Fruit fly (Drosophila melanogaster) whole organism, embryonic: ENCODE data around the gene snky.

Experiments used
- Awh ChIP-seq: fragments of 200-800 bp; sonication (Bioruptor generic); IDR thresholded peaks from 2 replicates; pipeline ENCODE4, ENCODE4 v1.3.6; 2022; ENCODE audit warnings: missing biosample characterization, missing genetic modification characterization
- CG14860 ChIP-seq: fragments of 200-800 bp; sonication (Bioruptor generic); IDR thresholded peaks from 3 replicates; pipeline ENCODE4 v1.3.6; 2022; ENCODE audit warnings: missing biosample characterization, missing genetic modification characterization; ENCODE audit not compliant: partially characterized antibody
- CG14965 ChIP-seq: fragments of 200-800 bp; sonication (Bioruptor generic); optimal IDR thresholded peaks from 2 replicates; lab custom pipeline; 2016; ENCODE audit warnings: missing biosample characterization, missing genetic modification characterization, borderline replicate concordance
- CG17568 ChIP-seq: fragments of 200-800 bp; sonication (Bioruptor generic); optimal IDR thresholded peaks from 2 replicates; lab custom pipeline; 2018; ENCODE audit warnings: missing biosample characterization, mild to moderate bottlenecking, missing genetic modification characterization, moderate library complexity
- CG31388 ChIP-seq: fragments of 200-800 bp; sonication (Bioruptor generic); optimal IDR thresholded peaks from 2 replicates; lab custom pipeline; 2016; ENCODE audit warnings: missing biosample characterization, missing genetic modification characterization
- CG4617 ChIP-seq: fragments of 200-800 bp; sonication (Bioruptor generic); optimal IDR thresholded peaks from 3 replicates; lab custom pipeline; 2016; ENCODE audit warnings: missing biosample characterization, missing genetic modification characterization, borderline replicate concordance
- CG6765 ChIP-seq: fragments of 200-800 bp; sonication (Bioruptor generic); optimal IDR thresholded peaks from 3 replicates; lab custom pipeline; 2017; ENCODE audit warnings: missing biosample characterization, mild to moderate bottlenecking, missing genetic modification characterization
- CG7928 ChIP-seq: fragments of 200-800 bp; sonication (Bioruptor generic); optimal IDR thresholded peaks from 2 replicates; lab custom pipeline; 2017; ENCODE audit warnings: missing biosample characterization, mild to moderate bottlenecking, missing genetic modification characterization
- D19A ChIP-seq: fragments of 200-800 bp; optimal IDR thresholded peaks from 3 replicates; lab custom pipeline; 2019; ENCODE audit warnings: missing biosample characterization, mild to moderate bottlenecking, missing genetic modification characterization, moderate library complexity
- Dad ChIP-seq: fragments of 200-800 bp; sonication (Bioruptor generic); optimal IDR thresholded peaks from 3 replicates; lab custom pipeline; 2016; ENCODE audit warnings: missing biosample characterization, missing genetic modification characterization
- E2f2 ChIP-seq: fragments of 200-800 bp; sonication (Bioruptor generic); IDR thresholded peaks from 2 replicates; pipeline ENCODE4 v1.3.6; 2022; ENCODE audit warnings: missing biosample characterization, missing genetic modification characterization
- Ets65A ChIP-seq: fragments of 200-800 bp; sonication (Bioruptor generic); peaks from one replicate; lab custom pipeline; 2016; ENCODE audit warnings: missing biosample characterization, missing genetic modification characterization
- Kr ChIP-seq: fragments of 200-800 bp; sonication (Bioruptor generic); optimal IDR thresholded peaks from 2 replicates; lab custom pipeline; 2017; ENCODE audit warnings: missing biosample characterization, mild to moderate bottlenecking, missing genetic modification characterization
- Med ChIP-seq: fragments of 200-800 bp; sonication (Bioruptor generic); peaks from one replicate; lab custom pipeline; 2016; ENCODE audit warnings: missing biosample characterization, missing genetic modification characterization, mild to moderate bottlenecking, inconsistent platforms, moderate library complexity
- Myb ChIP-seq: fragments of 200-800 bp; sonication (Bioruptor generic); optimal IDR thresholded peaks from 2 replicates; lab custom pipeline; 2016; ENCODE audit warnings: missing biosample characterization, missing genetic modification characterization
- Six4 ChIP-seq: fragments of 200-800 bp; sonication (Bioruptor generic); optimal IDR thresholded peaks from 2 replicates; lab custom pipeline; 2016; ENCODE audit warnings: missing biosample characterization, missing genetic modification characterization
- YL-1 ChIP-seq: fragments of 200-800 bp; sonication (Bioruptor generic); optimal IDR thresholded peaks from 3 replicates; lab custom pipeline; 2017; ENCODE audit warnings: missing biosample characterization, mild to moderate bottlenecking, missing genetic modification characterization
- ap ChIP-seq: fragments of 200-800 bp; sonication (Bioruptor generic); IDR thresholded peaks from 2 replicates; pipeline ENCODE4 v1.3.6; 2022; ENCODE audit warnings: missing biosample characterization, missing genetic modification characterization
- bsh ChIP-seq, 2 experiments: fragments of 200-800 bp; sonication (Bioruptor generic); optimal IDR thresholded peaks; 2 replicates each; lab custom pipeline; 2017 to 2018; ENCODE audit warnings: mild to moderate bottlenecking in 2 of 2, missing biosample characterization in 2 of 2, missing genetic modification characterization in 2 of 2, moderate library complexity in 1 of 2
- cad ChIP-seq: fragments of >200 bp; optimal IDR thresholded peaks from 2 replicates; lab custom pipeline; 2017; ENCODE audit warnings: missing biosample characterization, missing genetic modification characterization
- chinmo ChIP-seq: fragments of 200-800 bp; sonication (Bioruptor generic); IDR thresholded peaks from 4 replicates; pipeline ENCODE4 v1.3.6; 2022; ENCODE audit warnings: missing biosample characterization, missing genetic modification characterization; ENCODE audit not compliant: partially characterized antibody
- dpn ChIP-seq, 2 experiments: fragments of 200-800 bp; sonication (Bioruptor generic); optimal IDR thresholded peaks; 3 replicates each; lab custom pipeline; 2016; ENCODE audit warnings: missing biosample characterization in 2 of 2, missing genetic modification characterization in 2 of 2
- fd3F ChIP-seq: fragments of 200-800 bp; sonication (Bioruptor generic); optimal IDR thresholded peaks from 2 replicates; lab custom pipeline; 2018; ENCODE audit warnings: missing biosample characterization, mild to moderate bottlenecking, missing genetic modification characterization, moderate library complexity
- fru ChIP-seq: fragments of >200 bp; optimal IDR thresholded peaks from 2 replicates; lab custom pipeline; 2017
- fu2 ChIP-seq: fragments of 200-800 bp; sonication (Bioruptor generic); optimal IDR thresholded peaks from 2 replicates; lab custom pipeline; 2016; ENCODE audit warnings: missing biosample characterization, missing genetic modification characterization
- gcm ChIP-seq: fragments of 200-800 bp; sonication (Bioruptor generic); optimal IDR thresholded peaks from 2 replicates; lab custom pipeline; 2019; ENCODE audit warnings: missing biosample characterization, mild to moderate bottlenecking, missing genetic modification characterization, moderate library complexity
- gem ChIP-seq: fragments of 200-800 bp; sonication (Bioruptor generic); optimal IDR thresholded peaks from 2 replicates; lab custom pipeline; 2019; ENCODE audit warnings: missing biosample characterization, mild to moderate bottlenecking, missing genetic modification characterization, moderate library complexity
- grau ChIP-seq: fragments of 200-800 bp; optimal IDR thresholded peaks from 3 replicates; lab custom pipeline; 2019; ENCODE audit warnings: missing biosample characterization, mild to moderate bottlenecking, missing genetic modification characterization, moderate library complexity
- jing ChIP-seq: fragments of 200-800 bp; sonication (Bioruptor generic); optimal IDR thresholded peaks from 2 replicates; lab custom pipeline; 2018; ENCODE audit warnings: missing biosample characterization, mild to moderate bottlenecking, missing genetic modification characterization
- lab ChIP-seq: fragments of 200-800 bp; sonication (Bioruptor generic); optimal IDR thresholded peaks from 3 replicates; lab custom pipeline; 2017; ENCODE audit warnings: missing biosample characterization, missing genetic modification characterization, mild to moderate bottlenecking, moderate library complexity, missing genetic modification reagents
- maf-S ChIP-seq: fragments of 200-800 bp; sonication (Bioruptor generic); optimal IDR thresholded peaks from 2 replicates; lab custom pipeline; 2016; ENCODE audit warnings: missing biosample characterization, missing genetic modification characterization
- nerfin-1 ChIP-seq: fragments of 200-800 bp; sonication (Bioruptor generic); optimal IDR thresholded peaks from 3 replicates; lab custom pipeline; 2019; ENCODE audit warnings: missing biosample characterization, mild to moderate bottlenecking, missing genetic modification characterization, moderate library complexity
- pb ChIP-seq: fragments of 200-800 bp; sonication (Bioruptor generic); optimal IDR thresholded peaks from 3 replicates; lab custom pipeline; 2016; ENCODE audit warnings: missing biosample characterization, missing genetic modification characterization
- sens ChIP-seq: fragments of 200-800 bp; sonication (Bioruptor generic); peaks from one replicate; lab custom pipeline; 2016; ENCODE audit warnings: missing biosample characterization, missing genetic modification characterization
- sqz ChIP-seq: fragments of 200-800 bp; sonication (Bioruptor generic); optimal IDR thresholded peaks from 3 replicates; lab custom pipeline; 2018; ENCODE audit warnings: missing biosample characterization, mild to moderate bottlenecking, missing genetic modification characterization
- tap ChIP-seq: fragments of 200-800 bp; optimal IDR thresholded peaks from 3 replicates; lab custom pipeline; 2019; ENCODE audit warnings: missing biosample characterization, mild to moderate bottlenecking, missing genetic modification characterization, moderate library complexity
- tll ChIP-seq, 2 experiments: fragments of 200-800 bp in 1 of 2; fragments of >200 bp in 1 of 2; sonication (Bioruptor generic) in 1 of 2; optimal IDR thresholded peaks; 2 replicates each; lab custom pipeline; 2017 to 2019; ENCODE audit warnings: missing biosample characterization in 2 of 2, missing genetic modification characterization in 2 of 2, mild to moderate bottlenecking in 1 of 2, moderate library complexity in 1 of 2
- vvl ChIP-seq: fragments of 200-800 bp; sonication (Bioruptor generic); IDR thresholded peaks from 2 replicates; pipeline ENCODE4 v1.3.6; 2022; ENCODE audit warnings: missing biosample characterization, missing genetic modification characterization
- wor ChIP-seq: fragments of 200-800 bp; sonication (Bioruptor generic); IDR thresholded peaks from 2 replicates; pipeline ENCODE4 v1.3.6; 2022; ENCODE audit warnings: missing biosample characterization, missing genetic modification characterization
- zen ChIP-seq: fragments of 200-800 bp; sonication (Bioruptor generic); optimal IDR thresholded peaks from 3 replicates; lab custom pipeline; 2018; ENCODE audit warnings: missing biosample characterization, mild to moderate bottlenecking, missing genetic modification characterization, moderate library complexity

Gene snky

DNA sequence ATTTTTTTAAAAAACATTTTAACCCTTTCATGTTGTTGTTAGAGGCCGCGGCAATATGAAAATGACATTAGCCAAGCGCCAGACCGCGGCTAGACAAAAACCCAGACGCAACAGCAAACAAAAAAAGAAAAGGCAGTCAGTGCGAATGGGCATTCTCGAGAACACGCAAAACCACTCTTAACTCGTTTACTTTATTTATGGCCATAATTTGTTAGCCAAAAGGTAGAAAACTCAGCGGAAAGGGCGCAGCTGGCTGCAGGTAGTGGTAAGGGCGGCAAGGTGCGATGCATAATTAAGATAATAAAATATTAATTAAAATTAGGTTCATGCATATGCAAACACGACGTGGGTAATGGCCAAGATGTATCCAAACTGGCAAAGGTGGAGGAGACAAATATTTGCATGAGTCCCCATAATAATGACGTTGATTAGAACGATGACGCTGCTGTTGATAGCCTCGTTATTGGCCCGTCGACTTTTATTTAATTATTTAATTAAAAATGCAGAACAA is 4.0 kb upstream of the snky start:
- no peak for TF ChIP-seq sqz (GFP tag; lab: Kevin White, UChicago)
- TF ChIP-seq nerfin-1 (tag; lab: Kevin White, UChicago) = no peak
- TF ChIP-seq CG4617 (GFP tag; lab: Kevin White, UChicago) = no peak
- no peak for TF ChIP-seq fru (lab: Kevin White, UChicago)
- peak; percentile 82 for TF ChIP-seq vvl (GFP tag; lab: Robert Waterston, UW)
- no peak for TF ChIP-seq CG14965
- no peak for TF ChIP-seq jing (GFP tag; lab: Kevin White, UChicago)
- no peak for TF ChIP-seq grau (tag; lab: Kevin White, UChicago)
- no peak for TF ChIP-seq wor (GFP tag; lab: Robert Waterston, UW)
- no peak for TF ChIP-seq gcm (GFP tag; lab: Kevin White, UChicago)
- TF ChIP-seq YL-1 = no peak
- TF ChIP-seq Ets65A (GFP tag; lab: Kevin White, UChicago) = peak; percentile 18
- TF ChIP-seq zen (tag; lab: Kevin White, UChicago) = peak; percentile 85
- no peak for TF ChIP-seq pb (GFP tag; lab: Kevin White, UChicago)
- no peak for TF ChIP-seq Myb (GFP tag; lab: Kevin White, UChicago)
- no peak for TF ChIP-seq maf-S (GFP tag; lab: Kevin White, UChicago)
- TF ChIP-seq tll (GFP tag; optimal IDR thresholded peaks at IDR 0.05; lab: Kevin White, UChicago) = peak in 1 of 2 experiments; percentile 93
- peak; percentile 29 for TF ChIP-seq Kr (GFP tag; lab: Kevin White, UChicago)
- no peak for TF ChIP-seq tap
- peak; percentile 75; the same call in 1 of the 2 replicates for TF ChIP-seq Awh (GFP tag; lab: Robert Waterston, UW)
- TF ChIP-seq CG7928 (GFP tag; lab: Kevin White, UChicago) = no peak
- TF ChIP-seq fu2 (GFP tag; lab: Kevin White, UChicago) = no peak
- peak; percentile 72 for TF ChIP-seq cad (GFP tag; lab: Kevin White, UChicago)
- no peak for TF ChIP-seq ap (GFP tag; lab: Robert Waterston, UW)
- TF ChIP-seq CG6765 (GFP tag; lab: Kevin White, UChicago) = no peak
- peak; percentile 80; the same call in 1 of the 4 replicates for TF ChIP-seq chinmo (GFP tag; lab: Robert Waterston, UW)
- TF ChIP-seq E2f2 (GFP tag; lab: Robert Waterston, UW) = no peak
- TF ChIP-seq Dad (GFP tag; lab: Kevin White, UChicago) = no peak
- no peak for TF ChIP-seq CG31388

DNA sequence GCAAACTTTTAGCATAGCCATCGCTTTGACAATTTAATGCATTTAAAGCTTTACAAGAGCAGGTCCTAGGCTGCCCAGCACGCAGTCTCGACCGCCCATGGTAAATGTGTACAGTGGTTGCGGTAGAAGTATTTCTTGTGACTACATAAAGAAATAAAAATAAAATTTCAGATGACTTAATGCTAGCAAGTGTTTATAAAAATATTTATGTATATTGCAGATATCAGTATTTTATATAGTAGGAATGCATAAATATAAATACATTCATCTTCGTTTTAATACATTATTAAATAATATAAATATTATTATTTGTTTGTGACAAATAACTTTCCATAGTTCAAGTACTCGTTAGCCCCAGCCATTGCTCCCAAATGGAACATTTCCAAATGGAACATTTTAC is 1.3 kb upstream of the snky start:
- TF ChIP-seq dpn (GFP tag; optimal IDR thresholded peaks at IDR 0.05; lab: Kevin White, UChicago) (no peak), bsh (GFP tag; optimal IDR thresholded peaks at IDR 0.05; lab: Kevin White, UChicago) (peak in 1 of 2 experiments; percentile 23), CG17568 (GFP tag; lab: Kevin White, UChicago) (no peak)

DNA sequence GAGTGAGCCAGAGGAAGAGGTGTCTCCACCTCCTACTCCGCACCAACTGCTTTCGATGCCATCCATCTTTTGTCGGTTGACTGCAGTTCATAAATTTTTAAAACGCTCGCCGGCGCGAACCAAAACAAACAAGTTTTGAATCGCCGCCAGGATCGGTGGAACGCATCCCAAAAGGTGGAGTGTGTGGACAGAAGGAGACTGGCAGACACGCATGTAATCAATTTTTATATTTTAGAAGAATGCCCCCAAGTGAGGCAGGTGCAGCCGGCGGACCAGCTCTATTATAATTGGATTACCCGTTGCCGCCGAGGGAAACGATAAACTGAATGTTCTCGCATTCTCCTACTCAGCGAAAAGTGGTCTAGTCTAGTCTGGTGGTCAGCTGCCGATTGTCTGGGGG is 541 bp upstream of the snky start:
- TF ChIP-seq gem (tag; lab: Kevin White, UChicago) (no peak), Med (GFP tag; lab: Kevin White, UChicago) (peak; percentile 3)

DNA sequence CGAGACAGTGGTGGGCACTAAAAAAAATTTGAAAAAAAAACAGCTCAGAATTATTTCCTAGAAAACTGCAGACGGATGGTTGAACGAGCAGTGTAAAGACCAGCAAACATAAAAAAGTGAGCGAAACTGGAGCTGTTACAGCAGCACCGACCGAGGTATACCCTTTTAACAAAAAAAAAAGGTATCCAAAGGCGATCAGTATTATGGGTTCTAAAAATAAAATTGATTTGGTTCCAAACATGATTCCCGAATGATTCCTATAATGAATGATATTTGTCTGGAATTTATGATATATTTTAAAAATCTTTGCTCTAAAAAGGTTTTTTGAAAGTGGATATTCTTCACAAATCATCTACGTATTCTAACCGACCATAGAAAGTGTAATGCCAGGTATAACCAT is 3.9 kb downstream of the snky start:
- TF ChIP-seq D19A (peak; percentile 51), sens (GFP tag; lab: Kevin White, UChicago) (peak; percentile 76), bsh (GFP tag; optimal IDR thresholded peaks at IDR 0.05; lab: Kevin White, UChicago) (peak in 1 of 2 experiments; percentile 3), fd3F (GFP tag; lab: Kevin White, UChicago) (no peak), Six4 (GFP tag; lab: Kevin White, UChicago) (no peak), sqz (GFP tag; lab: Kevin White, UChicago) (peak; percentile 3), lab (GFP tag; lab: Kevin White, UChicago) (no peak), CG14860 (no peak)
